Worm (Caenorhabditis elegans) whole organism, L3 larva: ENCODE data around the gene F48B9.8.

Source experiments
- fos-1 ChIP-seq: fragments of 150-350 bp; optimal IDR thresholded peaks from 2 replicates; lab custom pipeline; 2014; ENCODE audit warnings: missing biosample characterization, missing genetic modification characterization
- hmg-11 ChIP-seq: sonication (generic microtip); optimal IDR thresholded peaks from 2 replicates; lab custom pipeline; 2016; ENCODE audit warnings: missing genetic modification characterization, missing compliant biosample characterization
- nhr-28 ChIP-seq: fragments of 150-350 bp; optimal IDR thresholded peaks from 2 replicates; lab custom pipeline; 2014; ENCODE audit warnings: missing biosample characterization, missing genetic modification characterization
- snpc-4 ChIP-seq: fragments of 150-350 bp; optimal IDR thresholded peaks from 2 replicates; lab custom pipeline; 2014; ENCODE audit warnings: missing biosample characterization, missing genetic modification characterization

DNA sequence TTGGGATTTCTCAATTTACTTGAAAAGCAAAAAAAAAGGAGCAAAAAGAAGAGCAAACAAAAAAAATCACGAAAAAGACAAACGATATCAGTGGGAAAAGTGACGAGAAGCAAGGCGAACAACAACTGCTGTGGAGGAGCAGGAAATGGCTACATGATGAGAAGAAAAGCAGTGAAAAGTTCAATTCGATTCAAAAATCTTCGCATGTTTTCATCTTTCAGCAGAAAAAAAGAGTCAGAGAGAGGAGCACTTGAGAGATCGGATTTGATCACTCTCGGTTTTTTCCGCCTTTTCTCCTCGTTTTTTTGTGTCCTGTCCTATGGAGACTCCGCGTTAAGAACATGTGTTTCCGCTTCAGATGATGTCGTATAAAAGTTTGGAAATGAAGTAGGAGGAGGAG is 37.3 kb downstream of the F48B9.8 start:
- TF ChIP-seq hmg-11 (no peak), snpc-4 (tag; lab: Kevin White, UChicago) (no peak), fos-1 (no peak), nhr-28 (tag; lab: Kevin White, UChicago) (no peak)
